Fruit fly (Drosophila melanogaster) whole organism, embryonic: ENCODE results near the gene LSm7.

ENCODE experiments used
- ATbp ChIP-seq: fragments of 200-800 bp; sonication (Bioruptor generic); optimal IDR thresholded peaks from 2 replicates; lab custom pipeline; 2017; ENCODE audit warnings: missing biosample characterization, mild to moderate bottlenecking, missing genetic modification characterization, missing genetic modification reagents
- CG10654 ChIP-seq: fragments of 200-800 bp; sonication (Bioruptor generic); optimal IDR thresholded peaks from 2 replicates; lab custom pipeline; 2016; ENCODE audit warnings: missing biosample characterization, missing genetic modification characterization
- CG11504 ChIP-seq: fragments of 200-800 bp; sonication (Bioruptor generic); optimal IDR thresholded peaks from 3 replicates; lab custom pipeline; 2019; ENCODE audit warnings: missing biosample characterization, mild to moderate bottlenecking, missing genetic modification characterization, moderate library complexity
- CG12219 ChIP-seq: fragments of 200-800 bp; sonication (Bioruptor generic); optimal IDR thresholded peaks from 3 replicates; lab custom pipeline; 2018; ENCODE audit warnings: missing biosample characterization, mild to moderate bottlenecking, missing genetic modification characterization
- CG12659 ChIP-seq: fragments of 200-800 bp; sonication (Bioruptor generic); optimal IDR thresholded peaks from 3 replicates; lab custom pipeline; 2017; ENCODE audit warnings: mild to moderate bottlenecking, missing biosample characterization, missing genetic modification reagents, missing genetic modification characterization
- CG14667 ChIP-seq: fragments of 200-800 bp; sonication (Bioruptor generic); IDR thresholded peaks from 2 replicates; pipeline ENCODE4 v1.3.6; 2022; ENCODE audit warnings: missing biosample characterization, missing genetic modification characterization
- CG2202 ChIP-seq: fragments of 200-800 bp; sonication (Bioruptor generic); optimal IDR thresholded peaks from 2 replicates; lab custom pipeline; 2018; ENCODE audit warnings: missing biosample characterization, mild to moderate bottlenecking, missing genetic modification characterization
- CG30020 ChIP-seq: fragments of 200-800 bp; optimal IDR thresholded peaks from 2 replicates; lab custom pipeline; 2019; ENCODE audit warnings: missing biosample characterization, mild to moderate bottlenecking, missing genetic modification characterization, moderate library complexity
- CG31224 ChIP-seq: fragments of 200-800 bp; sonication (Bioruptor generic); IDR thresholded peaks from 2 replicates; pipeline ENCODE4 v1.3.6; 2022; ENCODE audit warnings: missing biosample characterization, missing genetic modification characterization
- CG3281 ChIP-seq: fragments of 200-800 bp; sonication (Bioruptor generic); optimal IDR thresholded peaks from 3 replicates; lab custom pipeline; 2017; ENCODE audit warnings: missing biosample characterization, mild to moderate bottlenecking, missing genetic modification characterization
- CG34422 ChIP-seq: fragments of 200-800 bp; sonication (Bioruptor generic); IDR thresholded peaks from 3 replicates; pipeline ENCODE4 v1.3.6; 2022; ENCODE audit warnings: missing biosample characterization, missing genetic modification characterization
- CG4424 ChIP-seq: fragments of 200-800 bp; sonication (Bioruptor generic); optimal IDR thresholded peaks from 3 replicates; lab custom pipeline; 2016; ENCODE audit warnings: missing biosample characterization, missing genetic modification characterization
- CG4854 ChIP-seq: fragments of 200-800 bp; sonication (Bioruptor generic); optimal IDR thresholded peaks from 2 replicates; lab custom pipeline; 2016; ENCODE audit warnings: missing biosample characterization, missing genetic modification characterization, inconsistent platforms
- CG8388 ChIP-seq: fragments of 200-800 bp; sonication (Bioruptor generic); optimal IDR thresholded peaks from 2 replicates; lab custom pipeline; 2019; ENCODE audit warnings: missing biosample characterization, mild to moderate bottlenecking, missing genetic modification characterization, moderate library complexity
- CG8944 ChIP-seq: fragments of 200-800 bp; sonication (Bioruptor generic); optimal IDR thresholded peaks from 3 replicates; lab custom pipeline; 2016; ENCODE audit warnings: missing biosample characterization, missing genetic modification characterization
- CG9215 ChIP-seq: fragments of 200-800 bp; sonication (Bioruptor generic); IDR thresholded peaks from 2 replicates; pipeline ENCODE4 v1.3.6; 2022; ENCODE audit warnings: missing biosample characterization, missing genetic modification characterization
- CG9437 ChIP-seq: fragments of 200-800 bp; sonication (Bioruptor generic); optimal IDR thresholded peaks from 2 replicates; lab custom pipeline; 2018; ENCODE audit warnings: missing biosample characterization, mild to moderate bottlenecking, missing genetic modification characterization
- Doc2 ChIP-seq: fragments of 200-800 bp; sonication (Bioruptor generic); IDR thresholded peaks from 2 replicates; pipeline ENCODE4 v1.3.6; 2022; ENCODE audit warnings: missing biosample characterization, missing genetic modification characterization
- Hmr ChIP-seq: fragments of 200-800 bp; sonication (Bioruptor generic); optimal IDR thresholded peaks from 3 replicates; lab custom pipeline; 2017; ENCODE audit warnings: mild to moderate bottlenecking, missing biosample characterization, missing genetic modification reagents, missing genetic modification characterization
- Jarid2 ChIP-seq: fragments of 200-800 bp; sonication (Bioruptor generic); optimal IDR thresholded peaks from 3 replicates; lab custom pipeline; 2017; ENCODE audit warnings: mild to moderate bottlenecking, missing biosample characterization, missing genetic modification reagents, missing genetic modification characterization
- MTF-1 ChIP-seq: fragments of 200-800 bp; sonication (Bioruptor generic); optimal IDR thresholded peaks from 2 replicates; lab custom pipeline; 2018; ENCODE audit warnings: missing biosample characterization, mild to moderate bottlenecking, missing genetic modification characterization, borderline replicate concordance
- NK7.1 ChIP-seq: fragments of 200-800 bp; sonication (Bioruptor generic); optimal IDR thresholded peaks from 3 replicates; lab custom pipeline; 2016; ENCODE audit warnings: missing biosample characterization, missing genetic modification characterization
- Oaz ChIP-seq: fragments of 200-800 bp; sonication (Bioruptor generic); IDR thresholded peaks from 2 replicates; pipeline ENCODE4 v1.3.6; 2022; ENCODE audit warnings: missing biosample characterization, missing genetic modification characterization
- Optix ChIP-seq: fragments of 200-800 bp; sonication (Bioruptor generic); IDR thresholded peaks from 3 replicates; pipeline ENCODE4 v1.3.6; 2022; ENCODE audit warnings: missing biosample characterization, missing genetic modification characterization
- Six4 ChIP-seq: fragments of 200-800 bp; sonication (Bioruptor generic); optimal IDR thresholded peaks from 2 replicates; lab custom pipeline; 2016; ENCODE audit warnings: missing biosample characterization, missing genetic modification characterization
- Usf ChIP-seq: fragments of 200-800 bp; sonication (Bioruptor generic); optimal IDR thresholded peaks from 2 replicates; lab custom pipeline; 2017; ENCODE audit warnings: missing genotype, missing biosample characterization, missing genetic modification characterization
- Xrp1 ChIP-seq: fragments of 200-800 bp; sonication (Bioruptor generic); IDR thresholded peaks from 2 replicates; pipeline ENCODE4 v1.3.6; 2022; ENCODE audit warnings: missing biosample characterization, missing genetic modification characterization
- ac ChIP-seq: fragments of 200-800 bp; sonication (Bioruptor generic); optimal IDR thresholded peaks from 3 replicates; lab custom pipeline; 2017; ENCODE audit warnings: missing biosample characterization, mild to moderate bottlenecking, missing genetic modification characterization
- br ChIP-seq: fragments of >200 bp; optimal IDR thresholded peaks from 2 replicates; lab custom pipeline; 2017
- ci ChIP-seq: fragments of 200-800 bp; sonication (Bioruptor generic); IDR thresholded peaks from 3 replicates; pipeline ENCODE4 v1.3.6; 2022; ENCODE audit warnings: missing biosample characterization, missing genetic modification characterization
- crc ChIP-seq: fragments of 200-800 bp; sonication (Bioruptor generic); optimal IDR thresholded peaks from 2 replicates; lab custom pipeline; 2016; ENCODE audit warnings: missing biosample characterization, missing genetic modification characterization
- crol ChIP-seq: fragments of 200-800 bp; sonication (Bioruptor generic); IDR thresholded peaks from 2 replicates; pipeline ENCODE4 v1.3.6; 2022; ENCODE audit warnings: missing biosample characterization, missing genetic modification characterization
- danr ChIP-seq: fragments of 200-800 bp; sonication (Bioruptor generic); IDR thresholded peaks from 2 replicates; pipeline ENCODE4 v1.3.6; 2022; ENCODE audit warnings: missing biosample characterization, missing genetic modification characterization
- dati ChIP-seq: fragments of 200-800 bp; sonication (Bioruptor generic); IDR thresholded peaks from 2 replicates; pipeline ENCODE4 v1.3.6; 2022; ENCODE audit warnings: missing biosample characterization, missing genetic modification characterization
- dmrt99B ChIP-seq: fragments of 200-800 bp; sonication (Bioruptor generic); optimal IDR thresholded peaks from 2 replicates; lab custom pipeline; 2018; ENCODE audit warnings: missing biosample characterization, mild to moderate bottlenecking, missing genetic modification characterization, moderate library complexity
- gcm2 ChIP-seq: fragments of 200-800 bp; sonication (Bioruptor generic); optimal IDR thresholded peaks from 2 replicates; lab custom pipeline; 2016; ENCODE audit warnings: missing biosample characterization, missing genetic modification characterization
- gem ChIP-seq: fragments of 200-800 bp; sonication (Bioruptor generic); optimal IDR thresholded peaks from 2 replicates; lab custom pipeline; 2019; ENCODE audit warnings: missing biosample characterization, mild to moderate bottlenecking, missing genetic modification characterization, moderate library complexity
- ham ChIP-seq: fragments of 200-800 bp; sonication (Bioruptor generic); IDR thresholded peaks from 2 replicates; pipeline ENCODE4 v1.3.6; 2022; ENCODE audit warnings: missing biosample characterization, missing genetic modification characterization
- hb ChIP-seq: fragments of 200-800 bp; sonication (Bioruptor generic); IDR thresholded peaks from 3 replicates; pipeline ENCODE4 v1.3.6; 2022; ENCODE audit warnings: missing biosample characterization, missing genetic modification characterization; ENCODE audit not compliant: partially characterized antibody
- kah ChIP-seq: fragments of 200-800 bp; sonication (Bioruptor generic); optimal IDR thresholded peaks from 2 replicates; lab custom pipeline; 2018; ENCODE audit warnings: missing biosample characterization, mild to moderate bottlenecking, missing genetic modification characterization
- kay ChIP-seq: fragments of 200-800 bp; sonication (Bioruptor generic); optimal IDR thresholded peaks from 2 replicates; lab custom pipeline; 2016; ENCODE audit warnings: missing biosample characterization, missing genetic modification characterization
- phol ChIP-seq: fragments of 200-800 bp; sonication (Bioruptor generic); optimal IDR thresholded peaks from 3 replicates; lab custom pipeline; 2018; ENCODE audit warnings: missing biosample characterization, mild to moderate bottlenecking, missing genetic modification characterization, moderate library complexity
- pita ChIP-seq: fragments of 200-800 bp; sonication (Bioruptor generic); optimal IDR thresholded peaks from 2 replicates; lab custom pipeline; 2017; ENCODE audit warnings: missing biosample characterization, mild to moderate bottlenecking, missing genetic modification characterization
- run ChIP-seq: fragments of 200-800 bp; sonication (Bioruptor generic); optimal IDR thresholded peaks from 3 replicates; lab custom pipeline; 2018; ENCODE audit warnings: missing biosample characterization, mild to moderate bottlenecking, missing genetic modification characterization
- sens ChIP-seq: fragments of 200-800 bp; sonication (Bioruptor generic); peaks from one replicate; lab custom pipeline; 2016; ENCODE audit warnings: missing biosample characterization, missing genetic modification characterization
- sna ChIP-seq: fragments of 200-800 bp; sonication (Bioruptor generic); IDR thresholded peaks from 2 replicates; pipeline ENCODE4 v1.3.6; 2022; ENCODE audit warnings: missing biosample characterization, missing genetic modification characterization; ENCODE audit not compliant: partially characterized antibody
- sug ChIP-seq: fragments of 200-800 bp; optimal IDR thresholded peaks from 2 replicates; lab custom pipeline; 2019; ENCODE audit warnings: missing biosample characterization, mild to moderate bottlenecking, missing genetic modification characterization, moderate library complexity
- ttk ChIP-seq: fragments of 200-800 bp; sonication (Bioruptor generic); IDR thresholded peaks from 2 replicates; pipeline ENCODE4 v2.1.2; 2022; ENCODE audit warnings: missing biosample characterization, missing genetic modification characterization
- zen2 ChIP-seq: fragments of 200-800 bp; sonication (Bioruptor generic); IDR thresholded peaks from 3 replicates; pipeline ENCODE4 v1.3.6; 2022; ENCODE audit warnings: missing biosample characterization, missing genetic modification characterization; ENCODE audit not compliant: partially characterized antibody

The LSm7 gene

DNA sequence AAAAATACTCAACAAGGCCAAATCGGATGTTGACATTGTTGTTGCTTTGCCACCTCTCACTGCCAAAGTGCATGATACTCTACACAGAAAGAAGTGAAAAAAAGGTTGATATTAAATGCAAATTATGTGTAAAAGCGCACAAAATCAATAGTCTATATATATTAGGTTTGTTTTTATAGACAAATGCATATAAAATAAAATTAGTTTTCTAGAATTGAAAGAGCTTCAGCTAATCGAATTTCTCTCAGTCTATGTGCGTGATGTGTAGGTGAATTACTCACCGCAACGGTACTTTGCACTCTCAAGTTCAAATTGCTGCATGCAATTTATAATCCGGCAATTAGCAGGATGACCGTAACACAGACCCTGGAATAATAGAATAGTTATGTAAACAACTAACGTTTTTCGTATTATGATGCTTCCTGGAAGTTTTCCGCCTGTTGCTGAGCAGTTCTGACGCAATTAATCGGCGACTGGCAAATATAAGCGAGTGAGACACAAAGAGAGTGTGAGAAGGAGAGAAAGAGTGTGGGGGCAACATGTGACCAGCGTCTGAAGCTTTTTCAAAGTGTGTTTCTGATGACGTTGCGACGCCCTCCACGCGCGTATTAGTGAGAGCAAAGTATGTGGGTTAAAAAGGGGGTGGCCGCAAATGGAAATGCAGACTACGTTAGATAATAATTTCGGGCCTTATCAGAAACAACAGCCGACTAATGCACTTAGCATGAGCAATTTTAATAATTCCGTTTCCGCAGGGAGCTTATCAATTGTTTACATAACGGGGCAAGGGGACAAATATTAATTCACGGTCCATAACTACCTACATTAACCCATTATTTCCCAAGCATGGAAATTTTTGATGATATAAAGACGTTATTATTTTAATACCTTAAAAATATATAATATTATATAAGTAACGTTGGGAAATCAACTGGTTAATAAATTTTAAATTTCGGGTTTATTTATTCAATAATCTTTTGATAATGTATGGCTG is 21.9 kb downstream of the LSm7 start (continued):
- peak; percentile 82 for TF ChIP-seq Hmr
- TF ChIP-seq CG30020 = peak; percentile 60
- peak; percentile 47 for TF ChIP-seq CG2202 (tag; lab: Kevin White, UChicago)
- peak; percentile 94 for TF ChIP-seq phol (tag; lab: Kevin White, UChicago)
- no peak; the same call in 1 of the 2 replicates for TF ChIP-seq ham (GFP tag; lab: Robert Waterston, UW)
- peak; percentile 93 for TF ChIP-seq kay (GFP tag; lab: Kevin White, UChicago)
- TF ChIP-seq dati = peak; percentile 91
- TF ChIP-seq crol (GFP tag; lab: Robert Waterston, UW) = peak; percentile 31
- TF ChIP-seq CG9215 (GFP tag; lab: Robert Waterston, UW) = peak; percentile 89
- peak; percentile 88 for TF ChIP-seq CG3281 (GFP tag; lab: Kevin White, UChicago)
- TF ChIP-seq hb (GFP tag; lab: Robert Waterston, UW) = no peak
- TF ChIP-seq CG34422 (GFP tag; lab: Robert Waterston, UW) = peak; percentile 97
- TF ChIP-seq kah (GFP tag; lab: Kevin White, UChicago) = peak; percentile 78
- TF ChIP-seq CG8944 (GFP tag; lab: Kevin White, UChicago) = peak; percentile 52
- peak; percentile 91 for TF ChIP-seq Oaz (GFP tag; lab: Robert Waterston, UW)
- peak; percentile 96 for TF ChIP-seq dmrt99B (tag; lab: Kevin White, UChicago)
- TF ChIP-seq CG10654 = peak; percentile 87
- peak; percentile 88 for TF ChIP-seq CG31224 (GFP tag; lab: Robert Waterston, UW)
- no peak for TF ChIP-seq br (lab: Kevin White, UChicago)
- TF ChIP-seq Xrp1 (GFP tag; lab: Robert Waterston, UW) = peak; percentile 98
- TF ChIP-seq gcm2 = peak; percentile 71
- TF ChIP-seq ATbp = peak; percentile 87
- TF ChIP-seq CG12659 (GFP tag; lab: Kevin White, UChicago) = peak; percentile 90
- peak; percentile 75 for TF ChIP-seq Optix (GFP tag; lab: Robert Waterston, UW)
- TF ChIP-seq crc = no peak
- TF ChIP-seq ac (GFP tag; lab: Kevin White, UChicago) = no peak
- TF ChIP-seq run (tag; lab: Kevin White, UChicago) = peak; percentile 91
- peak; percentile 68 for TF ChIP-seq CG12219 (GFP tag; lab: Kevin White, UChicago)
- peak; percentile 91 for TF ChIP-seq Six4
- TF ChIP-seq CG4854 = peak; percentile 78
- TF ChIP-seq sens = peak; percentile 98
- TF ChIP-seq sna (GFP tag; lab: Robert Waterston, UW) = no peak
- TF ChIP-seq CG4424 = peak; percentile 95
- no peak; the same call in 1 of the 2 replicates for TF ChIP-seq Doc2
- TF ChIP-seq sug (tag; lab: Kevin White, UChicago) = peak; percentile 64
- peak; percentile 94 for TF ChIP-seq ttk (GFP tag; lab: Robert Waterston, UW)
- TF ChIP-seq gem (tag; lab: Kevin White, UChicago) = peak; percentile 92
- peak; percentile 89 for TF ChIP-seq CG11504
- peak; percentile 93 for TF ChIP-seq CG14667 (GFP tag; lab: Robert Waterston, UW)
- peak; percentile 36 for TF ChIP-seq Usf (GFP tag; lab: Kevin White, UChicago)
- TF ChIP-seq ci (GFP tag; lab: Robert Waterston, UW) = peak; percentile 97
- TF ChIP-seq zen2 (GFP tag; lab: Robert Waterston, UW) = no peak
- TF ChIP-seq CG8388 (GFP tag; lab: Kevin White, UChicago) = peak; percentile 94
- TF ChIP-seq danr (GFP tag; lab: Robert Waterston, UW) = peak; percentile 81
- no peak for TF ChIP-seq pita (GFP tag; lab: Kevin White, UChicago)
- peak; percentile 71 for TF ChIP-seq CG9437 (GFP tag; lab: Kevin White, UChicago)
- peak; percentile 80 for TF ChIP-seq MTF-1 (GFP tag; lab: Kevin White, UChicago)
- TF ChIP-seq Jarid2 (GFP tag; lab: Kevin White, UChicago) = peak; percentile 79
- peak; percentile 55 for TF ChIP-seq NK7.1
